Worm (Caenorhabditis elegans) whole organism, L4 larva: ENCODE results near the gene ZK180.6.
A peak's percentile ranks its signal among the peaks of the same experiment; 100 is the strongest.

ENCODE experiments used
- F26F4.8 ChIP-seq: fragments of 200-800 bp; sonication (Bioruptor generic); conservative IDR thresholded peaks from 2 replicates; pipeline ENCODE4 v1.3.6; 2022; ENCODE audit warnings: missing genetic modification characterization, missing compliant biosample characterization
- F44E2.7 ChIP-seq: fragments of 200-800 bp; sonication (Bioruptor generic); IDR thresholded peaks from 2 replicates; pipeline ENCODE4 v2.1.2; 2022; ENCODE audit warnings: missing genetic modification characterization, missing compliant biosample characterization
- F49E8.2 ChIP-seq: sonication (generic microtip); optimal IDR thresholded peaks from 2 replicates; lab custom pipeline; 2016; ENCODE audit warnings: missing compliant biosample characterization, mild to moderate bottlenecking, missing genetic modification characterization, borderline replicate concordance
- T20F7.1 ChIP-seq: fragments of 200-800 bp; sonication (Bioruptor generic); optimal IDR thresholded peaks from 2 replicates; lab custom pipeline; 2018; ENCODE audit warnings: mild to moderate bottlenecking, missing genetic modification characterization, missing compliant biosample characterization
- T26A8.4 ChIP-seq: fragments of 200-800 bp; sonication (Bioruptor generic); IDR thresholded peaks from 2 replicates; pipeline ENCODE4 v1.3.6; 2022; ENCODE audit warnings: missing genetic modification characterization, missing compliant biosample characterization
- Y105C5A.15 ChIP-seq: fragments of 200-800 bp; sonication (Bioruptor generic); IDR thresholded peaks from 2 replicates; pipeline ENCODE4 v1.3.6; 2022; ENCODE audit warnings: missing genetic modification characterization, missing compliant biosample characterization
- Y48G9A.11 ChIP-seq: fragments of 200-800 bp; sonication (Bioruptor generic); IDR thresholded peaks from 2 replicates; pipeline ENCODE4 v1.3.6; 2022; ENCODE audit warnings: missing genetic modification reagents, missing genetic modification characterization, missing compliant biosample characterization
- Y5F2A.4 ChIP-seq: fragments of 200-800 bp; sonication (Bioruptor generic); optimal IDR thresholded peaks from 2 replicates; lab custom pipeline; 2018; ENCODE audit warnings: mild to moderate bottlenecking, missing genetic modification characterization, missing compliant biosample characterization
- Y75B8A.6 ChIP-seq: fragments of 200-800 bp; sonication (Bioruptor generic); IDR thresholded peaks from 2 replicates; pipeline ENCODE4 v1.3.6; 2022; ENCODE audit warnings: missing genetic modification reagents, missing genetic modification characterization, missing compliant biosample characterization
- ZK337.2 ChIP-seq: fragments of 200-800 bp; sonication (Bioruptor generic); IDR thresholded peaks from 2 replicates; pipeline ENCODE4 v1.3.6; 2022; ENCODE audit warnings: missing genetic modification reagents, missing genetic modification characterization, missing compliant biosample characterization
- aly-2 ChIP-seq: sonication (generic microtip); optimal IDR thresholded peaks from 2 replicates; lab custom pipeline; 2018; ENCODE audit warnings: missing biosample characterization, missing genetic modification characterization
- ama-1 ChIP-seq: fragments of 150-350 bp; optimal IDR thresholded peaks from 2 replicates; lab custom pipeline; 2014; ENCODE audit warnings: inconsistent platforms, mixed read lengths
- ceh-20 ChIP-seq: fragments of 200-800 bp; sonication (Bioruptor generic); IDR thresholded peaks from 2 replicates; pipeline ENCODE4 v1.3.6; 2022; ENCODE audit warnings: missing genetic modification reagents, missing genetic modification characterization, missing compliant biosample characterization
- ceh-32 ChIP-seq: sonication (generic microtip); optimal IDR thresholded peaks from 2 replicates; lab custom pipeline; 2016; ENCODE audit warnings: mild to moderate bottlenecking, missing genetic modification characterization, missing compliant biosample characterization; ENCODE audit not compliant: poor library complexity
- ceh-82 ChIP-seq: sonication (generic microtip); optimal IDR thresholded peaks from 2 replicates; lab custom pipeline; 2017; ENCODE audit warnings: missing biosample characterization, missing genetic modification characterization
- ctbp-1 ChIP-seq: fragments of 200-800 bp; sonication (Bioruptor generic); IDR thresholded peaks from 2 replicates; pipeline ENCODE4 v1.3.6; 2022; ENCODE audit warnings: missing genetic modification reagents, missing genetic modification characterization, missing compliant biosample characterization
- daf-12 ChIP-seq: fragments of 150-350 bp; optimal IDR thresholded peaks from 2 replicates; lab custom pipeline; 2014; ENCODE audit warnings: missing biosample characterization, missing genetic modification reagents, missing genetic modification characterization
- daf-16 ChIP-seq, 3 experiments: sonication (generic microtip); optimal IDR thresholded peaks; 2 replicates each; lab custom pipeline; 2016 to 2017; ENCODE audit warnings: missing genetic modification characterization in 3 of 3, missing genetic modification reagents in 3 of 3, mild to moderate bottlenecking in 2 of 3, missing compliant biosample characterization in 2 of 3, missing biosample characterization in 1 of 3, moderate library complexity in 1 of 3
- daf-8 ChIP-seq: fragments of 200-800 bp; sonication (Bioruptor generic); IDR thresholded peaks from 2 replicates; pipeline ENCODE4 v1.3.6; 2022; ENCODE audit warnings: missing genetic modification characterization, missing compliant biosample characterization
- dmd-6 ChIP-seq: fragments of 200-800 bp; sonication (Bioruptor generic); IDR thresholded peaks from 2 replicates; pipeline ENCODE4 v1.3.6; 2022; ENCODE audit warnings: missing genetic modification reagents, missing genetic modification characterization, missing compliant biosample characterization
- dmd-9 ChIP-seq: fragments of 200-800 bp; sonication (Bioruptor generic); IDR thresholded peaks from 2 replicates; pipeline ENCODE4 v1.3.6; 2022; ENCODE audit warnings: missing genetic modification reagents, missing genetic modification characterization, missing compliant biosample characterization
- dpl-1 ChIP-seq: fragments of 150-350 bp; optimal IDR thresholded peaks from 2 replicates; lab custom pipeline; 2014; ENCODE audit warnings: missing biosample characterization, missing genetic modification reagents, missing genetic modification characterization
- egl-43 ChIP-seq: fragments of 200-800 bp; sonication (Bioruptor generic); IDR thresholded peaks from 2 replicates; pipeline ENCODE4 v1.3.6; 2022; ENCODE audit warnings: missing genetic modification reagents, missing genetic modification characterization, missing compliant biosample characterization
- fkh-10 ChIP-seq: fragments of 150-350 bp; optimal IDR thresholded peaks from 2 replicates; lab custom pipeline; 2014; ENCODE audit warnings: missing biosample characterization, missing genetic modification reagents, missing genetic modification characterization
- hmg-1.1 ChIP-seq: fragments of 200-800 bp; sonication (Bioruptor generic); IDR thresholded peaks from 2 replicates; pipeline ENCODE4 v1.3.6; 2022; ENCODE audit warnings: missing genetic modification reagents, missing genetic modification characterization, missing compliant biosample characterization
- lim-7 ChIP-seq: fragments of 200-800 bp; sonication (Bioruptor generic); IDR thresholded peaks from 2 replicates; pipeline ENCODE4 v1.3.6; 2022; ENCODE audit warnings: missing genetic modification characterization, missing compliant biosample characterization
- lir-3 ChIP-seq: sonication (generic microtip); optimal IDR thresholded peaks from 2 replicates; lab custom pipeline; 2016; ENCODE audit warnings: mild to moderate bottlenecking, missing genetic modification characterization, missing compliant biosample characterization
- lsy-2 ChIP-seq, 2 experiments: fragments of 150-350 bp in 1 of 2; sonication (generic microtip) in 1 of 2; optimal IDR thresholded peaks; 2 replicates each; lab custom pipeline; 2014 to 2017; ENCODE audit warnings: missing biosample characterization in 2 of 2, missing genetic modification characterization in 2 of 2
- madf-9 ChIP-seq: fragments of 200-800 bp; sonication (Bioruptor generic); conservative IDR thresholded peaks from 2 replicates; pipeline ENCODE4 v1.3.6; 2022; ENCODE audit warnings: missing genetic modification reagents, missing genetic modification characterization, missing compliant biosample characterization
- mdl-1 ChIP-seq, 2 experiments: fragments of 150-350 bp in 1 of 2; sonication (generic microtip) in 1 of 2; optimal IDR thresholded peaks; 2 replicates each; lab custom pipeline; 2014 to 2017; ENCODE audit warnings: missing biosample characterization in 2 of 2, missing genetic modification characterization in 2 of 2
- mdt-29 ChIP-seq: fragments of 200-800 bp; sonication (Bioruptor generic); IDR thresholded peaks from 2 replicates; pipeline ENCODE4 v1.3.6; 2022; ENCODE audit warnings: missing genetic modification reagents, missing genetic modification characterization, missing compliant biosample characterization
- mes-2 ChIP-seq: sonication (generic microtip); optimal IDR thresholded peaks from 2 replicates; lab custom pipeline; 2016; ENCODE audit warnings: missing genotype, mild to moderate bottlenecking, missing genetic modification characterization, missing compliant biosample characterization; ENCODE audit not compliant: poor library complexity, severe bottlenecking
- mxl-2 ChIP-seq: fragments of 200-800 bp; sonication (Bioruptor generic); conservative IDR thresholded peaks from 2 replicates; pipeline ENCODE4 v1.3.6; 2022; ENCODE audit warnings: missing genetic modification reagents, missing genetic modification characterization, missing compliant biosample characterization
- nhr-102 ChIP-seq: sonication (generic microtip); optimal IDR thresholded peaks from 2 replicates; lab custom pipeline; 2016; ENCODE audit warnings: mild to moderate bottlenecking, missing genetic modification characterization, moderate library complexity, missing compliant biosample characterization
- nhr-11 ChIP-seq: fragments of 150-350 bp; optimal IDR thresholded peaks from 2 replicates; lab custom pipeline; 2014; ENCODE audit warnings: missing biosample characterization, missing genetic modification characterization
- nhr-237 ChIP-seq: sonication (generic microtip); optimal IDR thresholded peaks from 2 replicates; lab custom pipeline; 2017; ENCODE audit warnings: missing biosample characterization, missing genetic modification characterization
- nhr-42 ChIP-seq: fragments of 200-800 bp; sonication (Bioruptor generic); IDR thresholded peaks from 2 replicates; pipeline ENCODE4 v1.3.6; 2022; ENCODE audit warnings: missing genetic modification characterization, missing compliant biosample characterization
- nhr-6 ChIP-seq: fragments of 150-350 bp; optimal IDR thresholded peaks from 2 replicates; lab custom pipeline; 2014; ENCODE audit warnings: missing biosample characterization, missing genetic modification characterization
- nhr-76 ChIP-seq: fragments of 150-350 bp; optimal IDR thresholded peaks from 2 replicates; lab custom pipeline; 2014; ENCODE audit warnings: missing biosample characterization, missing genetic modification characterization
- nhr-77 ChIP-seq: fragments of 150-350 bp; optimal IDR thresholded peaks from 2 replicates; lab custom pipeline; 2014; ENCODE audit warnings: missing biosample characterization, missing genetic modification characterization
- pqm-1 ChIP-seq: sonication (generic microtip); optimal IDR thresholded peaks from 2 replicates; lab custom pipeline; 2017; ENCODE audit warnings: missing biosample characterization, missing genetic modification characterization
- skn-1 ChIP-seq: fragments of 150-350 bp; optimal IDR thresholded peaks from 2 replicates; lab custom pipeline; 2014; ENCODE audit warnings: missing biosample characterization, missing genetic modification characterization
- snpc-1.2 ChIP-seq: fragments of 200-800 bp; sonication (Bioruptor generic); IDR thresholded peaks from 2 replicates; pipeline ENCODE4 v1.3.6; 2022; ENCODE audit warnings: missing genetic modification reagents, missing genetic modification characterization, missing compliant biosample characterization
- snpc-4 ChIP-seq: fragments of 150-350 bp; optimal IDR thresholded peaks from 2 replicates; lab custom pipeline; 2014; ENCODE audit warnings: missing biosample characterization, missing genetic modification characterization
- spr-1 ChIP-seq: sonication (generic microtip); optimal IDR thresholded peaks from 2 replicates; lab custom pipeline; 2016; ENCODE audit warnings: mild to moderate bottlenecking, missing genetic modification characterization, missing compliant biosample characterization
- spr-3 ChIP-seq: fragments of 200-800 bp; sonication (Bioruptor generic); optimal IDR thresholded peaks from 2 replicates; lab custom pipeline; 2018; ENCODE audit warnings: mild to moderate bottlenecking, missing genetic modification characterization, missing compliant biosample characterization
- tag-97 ChIP-seq: fragments of 200-800 bp; sonication (Bioruptor generic); IDR thresholded peaks from 2 replicates; pipeline ENCODE4 v1.3.6; 2022; ENCODE audit warnings: missing genetic modification characterization, missing compliant biosample characterization
- unc-130 ChIP-seq: sonication (generic microtip); optimal IDR thresholded peaks from 2 replicates; lab custom pipeline; 2016; ENCODE audit warnings: missing genetic modification reagents, missing genetic modification characterization, missing compliant biosample characterization
- zag-1 ChIP-seq: fragments of 150-350 bp; optimal IDR thresholded peaks from 2 replicates; lab custom pipeline; 2014; ENCODE audit warnings: missing biosample characterization, missing genetic modification characterization
- zfp-3 ChIP-seq: fragments of 200-800 bp; sonication (Bioruptor generic); conservative IDR thresholded peaks from 2 replicates; pipeline ENCODE4 v1.3.6; 2022; ENCODE audit warnings: missing genetic modification reagents, missing genetic modification characterization, missing compliant biosample characterization
- zip-11 ChIP-seq: fragments of 200-800 bp; sonication (Bioruptor generic); IDR thresholded peaks from 2 replicates; pipeline ENCODE4 v1.3.6; 2022; ENCODE audit warnings: missing genetic modification characterization, missing compliant biosample characterization
- zip-2 ChIP-seq: fragments of 150-350 bp; optimal IDR thresholded peaks from 2 replicates; lab custom pipeline; 2014; ENCODE audit warnings: missing biosample characterization, missing genetic modification characterization
- ztf-7 ChIP-seq: fragments of 150-350 bp; optimal IDR thresholded peaks from 2 replicates; lab custom pipeline; 2014; ENCODE audit warnings: missing biosample characterization, missing genetic modification characterization

The ZK180.6 gene

ce11 chrIV:4482531-4482930 lies 42.3 kb downstream of the ZK180.6 start, which contains the start of gene M01H9.4:
M01H9.4 (minus strand) TSS chrIV:4482909.
- TF ChIP-seq zip-11 (GFP tag; lab: Robert Waterston, UW) (no peak), ztf-7 (tag; lab: Kevin White, UChicago) (no peak), pqm-1 (tag; lab: Kevin White, UChicago) (peak; percentile 99), nhr-42 (GFP tag; lab: Robert Waterston, UW) (no peak), daf-16 (GFP tag; optimal IDR thresholded peaks at IDR 0.05; lab: Kevin White, UChicago) (no peak), daf-16 (tag; optimal IDR thresholded peaks at IDR 0.05; lab: Kevin White, UChicago) (peak; percentile 94), ceh-82 (tag; lab: Kevin White, UChicago) (no peak), lsy-2 (tag; optimal IDR thresholded peaks at IDR 0.05; lab: Kevin White, UChicago) (peak in 1 of 2 experiments; percentile 28), T26A8.4 (GFP tag; lab: Robert Waterston, UW) (no peak), T20F7.1 (GFP tag; lab: Kevin White, UChicago) (no peak), unc-130 (GFP tag; lab: Kevin White, UChicago) (no peak), zfp-3 (GFP tag; lab: Robert Waterston, UW) (no peak), mdt-29 (no peak), dpl-1 (GFP tag; lab: Kevin White, UChicago) (no peak), nhr-11 (tag; lab: Kevin White, UChicago) (no peak), aly-2 (no peak), nhr-102 (tag; lab: Kevin White, UChicago) (no peak), snpc-1.2 (GFP tag; lab: Robert Waterston, UW) (no peak), egl-43 (GFP tag; lab: Robert Waterston, UW) (no peak), nhr-6 (tag; lab: Kevin White, UChicago) (no peak), tag-97 (GFP tag; lab: Robert Waterston, UW) (no peak), spr-3 (GFP tag; lab: Kevin White, UChicago) (no peak), lir-3 (no peak), ceh-32 (tag; lab: Kevin White, UChicago) (no peak), snpc-4 (tag; lab: Kevin White, UChicago) (no peak), dmd-9 (GFP tag; lab: Robert Waterston, UW) (no peak), skn-1 (tag; lab: Kevin White, UChicago) (no peak), daf-12 (no peak), ctbp-1 (GFP tag; lab: Robert Waterston, UW) (no peak), ZK337.2 (GFP tag; lab: Robert Waterston, UW) (no peak), daf-8 (GFP tag; lab: Robert Waterston, UW) (no peak), Y5F2A.4 (no peak), spr-1 (tag; lab: Kevin White, UChicago) (no peak), fkh-10 (GFP tag; lab: Kevin White, UChicago) (no peak), lim-7 (no peak), nhr-77 (peak; percentile 50), F26F4.8 (GFP tag; lab: Robert Waterston, UW) (no peak), dmd-6 (GFP tag; lab: Robert Waterston, UW) (peak; percentile 76), Y75B8A.6 (GFP tag; lab: Robert Waterston, UW) (no peak), madf-9 (GFP tag; lab: Robert Waterston, UW) (no peak), mdl-1 (tag; optimal IDR thresholded peaks at IDR 0.05; lab: Kevin White, UChicago) (no peak), ama-1 (no peak), F49E8.2 (tag; lab: Kevin White, UChicago) (no peak), Y105C5A.15 (GFP tag; lab: Robert Waterston, UW) (no peak), F44E2.7 (GFP tag; lab: Robert Waterston, UW) (no peak), mxl-2 (GFP tag; lab: Robert Waterston, UW) (no peak), nhr-76 (tag; lab: Kevin White, UChicago) (no peak), ceh-20 (no peak), hmg-1.1 (GFP tag; lab: Robert Waterston, UW) (no peak), Y48G9A.11 (GFP tag; lab: Robert Waterston, UW) (no peak), zip-2 (no peak), zag-1 (tag; lab: Kevin White, UChicago) (no peak), mes-2 (tag; lab: Kevin White, UChicago) (no peak), nhr-237 (tag; lab: Kevin White, UChicago) (no peak)
